Worm (Caenorhabditis elegans): ENCODE measurements around the gene T01B7.9.

The T01B7.9 gene

ce11 chrII:8742006-8742847 is 15.6 kb upstream of the T01B7.9 start:
- TF ChIP-seq tra-4 (tag; optimal IDR thresholded peaks at IDR 0.05): no peak
- TF ChIP-seq ceh-13 (GFP tag; optimal IDR thresholded peaks at IDR 0.05): no peak
- no peak for TF ChIP-seq ama-1 (optimal IDR thresholded peaks at IDR 0.05)
- no peak for TF ChIP-seq scrt-1 (GFP tag; IDR thresholded peaks at IDR 0.05)
- no peak for TF ChIP-seq ceh-36 (tag; optimal IDR thresholded peaks at IDR 0.05)
- TF ChIP-seq hnd-1 (tag; optimal IDR thresholded peaks at IDR 0.05): no peak
- no peak for TF ChIP-seq aly-1 (tag; optimal IDR thresholded peaks at IDR 0.05)
- no peak for TF ChIP-seq ets-7 (tag; optimal IDR thresholded peaks at IDR 0.05)
- no peak for TF ChIP-seq flt-1 (GFP tag; IDR thresholded peaks at IDR 0.05)
- no peak for TF ChIP-seq pes-1 (GFP tag; IDR thresholded peaks at IDR 0.05)
- no peak for TF ChIP-seq sea-1 (GFP tag; conservative IDR thresholded peaks at IDR 0.05)

- no peak for TF ChIP-seq sea-1 (GFP tag; conservative IDR thresholded peaks at IDR 0.05)
- no peak for TF ChIP-seq flt-1 (GFP tag; IDR thresholded peaks at IDR 0.05)
- TF ChIP-seq hnd-1 (tag; optimal IDR thresholded peaks at IDR 0.05): no peak
- no peak for TF ChIP-seq pes-1 (GFP tag; IDR thresholded peaks at IDR 0.05)
- TF ChIP-seq ceh-36 (tag; optimal IDR thresholded peaks at IDR 0.05): no peak
- no peak for TF ChIP-seq hmbx-1 (tag; optimal IDR thresholded peaks at IDR 0.05)
- TF ChIP-seq tbx-37 (GFP tag; conservative IDR thresholded peaks at IDR 0.05): no peak
- no peak for TF ChIP-seq ama-1 (optimal IDR thresholded peaks at IDR 0.05)
- TF ChIP-seq ets-7 (tag; optimal IDR thresholded peaks at IDR 0.05): no peak
- TF ChIP-seq F13C5.2 (tag; optimal IDR thresholded peaks at IDR 0.05): no peak
- no peak for TF ChIP-seq tbx-11 (GFP tag; IDR thresholded peaks at IDR 0.05)
- no peak for TF ChIP-seq hmg-4 (GFP tag; optimal IDR thresholded peaks at IDR 0.05)
- no peak for TF ChIP-seq tra-4 (tag; optimal IDR thresholded peaks at IDR 0.05)
- no peak for TF ChIP-seq scrt-1 (GFP tag; IDR thresholded peaks at IDR 0.05)
- TF ChIP-seq aly-1 (tag; optimal IDR thresholded peaks at IDR 0.05): no peak
- no peak for TF ChIP-seq ceh-13 (GFP tag; optimal IDR thresholded peaks at IDR 0.05)
- TF ChIP-seq B0310.2 (tag; optimal IDR thresholded peaks at IDR 0.05): no peak
Measured at ce11 chrII:8741277-8741676, 14.7 kb upstream of the T01B7.9 start.

ce11 chrII:8740326-8740949 is 13.8 kb upstream of the T01B7.9 start:
- TF ChIP-seq ceh-13 (GFP tag; optimal IDR thresholded peaks at IDR 0.05) (no peak), tra-4 (tag; optimal IDR thresholded peaks at IDR 0.05) (no peak), sea-1 (GFP tag; conservative IDR thresholded peaks at IDR 0.05) (no peak), aly-1 (tag; optimal IDR thresholded peaks at IDR 0.05) (no peak), hnd-1 (tag; optimal IDR thresholded peaks at IDR 0.05) (no peak), flt-1 (GFP tag; IDR thresholded peaks at IDR 0.05) (no peak), ets-7 (tag; optimal IDR thresholded peaks at IDR 0.05) (no peak), pes-1 (GFP tag; IDR thresholded peaks at IDR 0.05) (no peak)

- TF ChIP-seq ama-1 (optimal IDR thresholded peaks at IDR 0.05): no peak
- no peak for TF ChIP-seq F13C5.2 (tag; optimal IDR thresholded peaks at IDR 0.05)
Measured at ce11 chrII:8738955-8739354, 12.4 kb upstream of the T01B7.9 start.

- TF ChIP-seq scrt-1 (GFP tag; IDR thresholded peaks at IDR 0.05) (no peak), hmg-4 (GFP tag; optimal IDR thresholded peaks at IDR 0.05) (no peak)
Measured at ce11 chrII:8738244-8738643, 11.6 kb upstream of the T01B7.9 start.

ce11 chrII:8737456-8737855 is 10.9 kb upstream of the T01B7.9 start, which contains the start of gene idpb-4:
idpb-4 (minus strand) TSS chrII:8737556.
- TF ChIP-seq F13C5.2 (tag; optimal IDR thresholded peaks at IDR 0.05): no peak
- TF ChIP-seq B0310.2 (tag; optimal IDR thresholded peaks at IDR 0.05): no peak
- no peak for TF ChIP-seq ceh-36 (tag; optimal IDR thresholded peaks at IDR 0.05)
- no peak for TF ChIP-seq tbx-11 (GFP tag; IDR thresholded peaks at IDR 0.05)
- no peak for TF ChIP-seq ceh-13 (GFP tag; optimal IDR thresholded peaks at IDR 0.05)
- TF ChIP-seq sea-1 (GFP tag; conservative IDR thresholded peaks at IDR 0.05): no peak
- TF ChIP-seq aly-1 (tag; optimal IDR thresholded peaks at IDR 0.05): no peak
- TF ChIP-seq ets-7 (tag; optimal IDR thresholded peaks at IDR 0.05): no peak
- no peak for TF ChIP-seq hmbx-1 (tag; optimal IDR thresholded peaks at IDR 0.05)

ce11 chrII:8733627-8734026 is 7.0 kb upstream of the T01B7.9 start:
- no peak for TF ChIP-seq ceh-13 (GFP tag; optimal IDR thresholded peaks at IDR 0.05)
- no peak for TF ChIP-seq B0310.2 (tag; optimal IDR thresholded peaks at IDR 0.05)
- no peak for TF ChIP-seq flt-1 (GFP tag; IDR thresholded peaks at IDR 0.05)
- no peak for TF ChIP-seq pes-1 (GFP tag; IDR thresholded peaks at IDR 0.05)
- TF ChIP-seq tbx-11 (GFP tag; IDR thresholded peaks at IDR 0.05): no peak
- TF ChIP-seq hmbx-1 (tag; optimal IDR thresholded peaks at IDR 0.05): no peak
- TF ChIP-seq tra-4 (tag; optimal IDR thresholded peaks at IDR 0.05): no peak
- no peak for TF ChIP-seq scrt-1 (GFP tag; IDR thresholded peaks at IDR 0.05)
- TF ChIP-seq ama-1 (optimal IDR thresholded peaks at IDR 0.05): no peak
- no peak for TF ChIP-seq ets-7 (tag; optimal IDR thresholded peaks at IDR 0.05)
- no peak for TF ChIP-seq hmg-4 (GFP tag; optimal IDR thresholded peaks at IDR 0.05)
- no peak for TF ChIP-seq sea-1 (GFP tag; conservative IDR thresholded peaks at IDR 0.05)
- no peak for TF ChIP-seq tbx-37 (GFP tag; conservative IDR thresholded peaks at IDR 0.05)
- TF ChIP-seq ceh-36 (tag; optimal IDR thresholded peaks at IDR 0.05): no peak
- TF ChIP-seq F13C5.2 (tag; optimal IDR thresholded peaks at IDR 0.05): no peak

Data from whole organism, early embryonic.